Fruit fly (Drosophila melanogaster) whole organism, wandering third instar larva: ENCODE results near the gene tctn.

Experiments used
- Abd-B ChIP-seq: fragments of >200 bp; optimal IDR thresholded peaks from 2 replicates; lab custom pipeline; 2017; ENCODE audit warnings: missing biosample characterization, missing genetic modification characterization
- CG32264 ChIP-seq: fragments of 200-800 bp; sonication (Bioruptor generic); optimal IDR thresholded peaks from 2 replicates; lab custom pipeline; 2016; ENCODE audit warnings: missing biosample characterization, missing genetic modification characterization
- CG9705 ChIP-seq: fragments of 200-800 bp; sonication (Bioruptor generic); optimal IDR thresholded peaks from 2 replicates; lab custom pipeline; 2018; ENCODE audit warnings: missing biosample characterization, mild to moderate bottlenecking, missing genetic modification characterization
- CrebA ChIP-seq: fragments of 200-800 bp; sonication (Bioruptor generic); optimal IDR thresholded peaks from 2 replicates; lab custom pipeline; 2016; ENCODE audit warnings: missing biosample characterization, mild to moderate bottlenecking, missing genetic modification characterization, borderline replicate concordance
- Dfd ChIP-seq: fragments of >200 bp; optimal IDR thresholded peaks from 2 replicates; lab custom pipeline; 2017; ENCODE audit warnings: missing biosample characterization, missing genetic modification characterization
- Dif ChIP-seq: fragments of 200-275, 200-300 bp; sonication (Bioruptor generic); optimal IDR thresholded peaks from 2 replicates; lab custom pipeline; 2018; ENCODE audit warnings: missing biosample characterization, missing genetic modification characterization; ENCODE audit not compliant: partially characterized antibody
- GATAd ChIP-seq: sonication (Bioruptor generic); optimal IDR thresholded peaks from 2 replicates; lab custom pipeline; 2016; ENCODE audit warnings: missing biosample characterization, missing genetic modification characterization
- HLH106 ChIP-seq: fragments of 200-800 bp; optimal IDR thresholded peaks from 3 replicates; lab custom pipeline; 2019; ENCODE audit warnings: missing biosample characterization, mild to moderate bottlenecking, missing genetic modification characterization, moderate library complexity
- Hnf4 ChIP-seq: fragments of 200-800 bp; sonication (Bioruptor generic); optimal IDR thresholded peaks from 2 replicates; lab custom pipeline; 2016; ENCODE audit warnings: missing biosample characterization, mild to moderate bottlenecking, missing genetic modification characterization
- Hr78 ChIP-seq: fragments of >200 bp; optimal IDR thresholded peaks from 2 replicates; lab custom pipeline; 2017; ENCODE audit warnings: missing biosample characterization, missing genetic modification characterization
- Hr83 ChIP-seq: fragments of 200-300 bp; sonication (Bioruptor generic); optimal IDR thresholded peaks from 2 replicates; lab custom pipeline; 2016; ENCODE audit warnings: missing biosample characterization, mild to moderate bottlenecking, missing genetic modification characterization, moderate library complexity; ENCODE audit not compliant: poor library complexity, severe bottlenecking
- Jra ChIP-seq: sonication (Bioruptor generic); optimal IDR thresholded peaks from 2 replicates; lab custom pipeline; 2016; ENCODE audit warnings: missing biosample characterization, missing genetic modification characterization
- Mio ChIP-seq: sonication (Bioruptor generic); optimal IDR thresholded peaks from 2 replicates; lab custom pipeline; 2016; ENCODE audit warnings: missing biosample characterization, missing genetic modification characterization
- Myc ChIP-seq: fragments of >200 bp; optimal IDR thresholded peaks from 2 replicates; lab custom pipeline; 2017
- N ChIP-seq: fragments of >200 bp; optimal IDR thresholded peaks from 2 replicates; lab custom pipeline; 2018; ENCODE audit warnings: missing biosample characterization, missing external identifiers, missing genetic modification characterization
- OdsH ChIP-seq: fragments of 200-800 bp; sonication (Bioruptor generic); optimal IDR thresholded peaks from 2 replicates; lab custom pipeline; 2016; ENCODE audit warnings: missing biosample characterization, mild to moderate bottlenecking, missing genetic modification characterization
- Rel ChIP-seq, 2 experiments: fragments of 200-800 bp; sonication (Bioruptor generic) in 1 of 2; optimal IDR thresholded peaks; 2 replicates in 1 of 2; 3 replicates in 1 of 2; lab custom pipeline; 2016 to 2019; ENCODE audit warnings: mild to moderate bottlenecking in 2 of 2, missing biosample characterization in 2 of 2, missing genetic modification characterization in 2 of 2, moderate library complexity in 1 of 2
- Sp1 ChIP-seq: fragments of 200-800 bp; sonication (Bioruptor generic); optimal IDR thresholded peaks from 3 replicates; lab custom pipeline; 2019; ENCODE audit warnings: missing biosample characterization, mild to moderate bottlenecking, missing genetic modification characterization, moderate library complexity
- Vsx2 ChIP-seq: fragments of 200-300, 225-300 bp; sonication (Bioruptor generic); optimal IDR thresholded peaks from 2 replicates; lab custom pipeline; 2018; ENCODE audit warnings: missing biosample characterization, missing genetic modification characterization; ENCODE audit not compliant: partially characterized antibody
- br ChIP-seq: fragments of 200-800 bp; sonication (Bioruptor generic); optimal IDR thresholded peaks from 2 replicates; lab custom pipeline; 2016; ENCODE audit warnings: missing biosample characterization, missing genetic modification characterization
- brk ChIP-seq: fragments of 200-800 bp; sonication (Bioruptor generic); optimal IDR thresholded peaks from 2 replicates; lab custom pipeline; 2016; ENCODE audit warnings: missing biosample characterization, mild to moderate bottlenecking, missing genetic modification characterization
- dl ChIP-seq, 2 experiments: fragments of 175-275, 200-275 bp in 1 of 2; fragments of 200-275 bp in 1 of 2; sonication (Bioruptor generic); optimal IDR thresholded peaks; lab custom pipeline; 2018; ENCODE audit warnings: mild to moderate bottlenecking in 2 of 2, missing biosample characterization in 2 of 2, missing genetic modification characterization in 2 of 2, moderate library complexity in 2 of 2; ENCODE audit not compliant: partially characterized antibody in 2 of 2, insufficient read depth in 1 of 2
- dmrt93B ChIP-seq: fragments of 200-800 bp; sonication (Bioruptor generic); optimal IDR thresholded peaks from 2 replicates; lab custom pipeline; 2018; ENCODE audit warnings: missing biosample characterization, mild to moderate bottlenecking, missing genetic modification characterization
- dsf ChIP-seq: sonication (Bioruptor generic); optimal IDR thresholded peaks from 2 replicates; lab custom pipeline; 2016; ENCODE audit warnings: missing biosample characterization, missing genetic modification characterization, borderline replicate concordance
- ey ChIP-seq: fragments of 200-800 bp; sonication (Bioruptor generic); optimal IDR thresholded peaks from 2 replicates; lab custom pipeline; 2016; ENCODE audit warnings: missing biosample characterization, missing genetic modification characterization
- foxo ChIP-seq, 2 experiments: fragments of 200-800 bp; sonication (Bioruptor generic); optimal IDR thresholded peaks; 2 replicates in 1 of 2; 3 replicates in 1 of 2; lab custom pipeline; 2016 to 2017; ENCODE audit warnings: missing biosample characterization in 2 of 2, missing genetic modification characterization in 2 of 2
- fru ChIP-seq: fragments of 200-800 bp; sonication (Bioruptor generic); optimal IDR thresholded peaks from 3 replicates; lab custom pipeline; 2016; ENCODE audit warnings: missing biosample characterization, mild to moderate bottlenecking, missing genetic modification characterization
- h ChIP-seq: fragments of 200-800 bp; sonication (Bioruptor generic); optimal IDR thresholded peaks from 3 replicates; lab custom pipeline; 2016; ENCODE audit warnings: missing biosample characterization, mild to moderate bottlenecking, missing genetic modification characterization
- jim ChIP-seq: fragments of 175-275, 200-325 bp; sonication (Bioruptor generic); optimal IDR thresholded peaks from 2 replicates; lab custom pipeline; 2016; ENCODE audit warnings: missing biosample characterization, mild to moderate bottlenecking, missing genetic modification characterization
- lola ChIP-seq: fragments of >200 bp; optimal IDR thresholded peaks from 2 replicates; lab custom pipeline; 2017; ENCODE audit warnings: missing biosample characterization, missing genetic modification characterization
- pan ChIP-seq: fragments of >200 bp; optimal IDR thresholded peaks from 2 replicates; lab custom pipeline; 2017
- psq ChIP-seq: fragments of 200-800 bp; sonication (Bioruptor generic); optimal IDR thresholded peaks from 3 replicates; lab custom pipeline; 2017; ENCODE audit warnings: missing biosample characterization, mild to moderate bottlenecking, missing genetic modification characterization, moderate library complexity
- rgr ChIP-seq: fragments of 200-800 bp; sonication (Bioruptor generic); optimal IDR thresholded peaks from 3 replicates; lab custom pipeline; 2016; ENCODE audit warnings: missing biosample characterization, mild to moderate bottlenecking, missing genetic modification characterization
- sage ChIP-seq: fragments of 200-800 bp; sonication (Bioruptor generic); optimal IDR thresholded peaks from 2 replicates; lab custom pipeline; 2016; ENCODE audit warnings: missing biosample characterization, mild to moderate bottlenecking, missing genetic modification characterization
- sv ChIP-seq: fragments of 200-800 bp; sonication (Bioruptor generic); optimal IDR thresholded peaks from 3 replicates; lab custom pipeline; 2016; ENCODE audit warnings: missing biosample characterization, missing genetic modification characterization
- tai ChIP-seq: sonication (Bioruptor generic); optimal IDR thresholded peaks from 2 replicates; lab custom pipeline; 2016; ENCODE audit warnings: missing biosample characterization, missing genetic modification characterization
- usp ChIP-seq: fragments of >200 bp; optimal IDR thresholded peaks from 2 replicates; lab custom pipeline; 2017; ENCODE audit warnings: missing biosample characterization, missing genetic modification characterization
- woc ChIP-seq: sonication (Bioruptor generic); optimal IDR thresholded peaks from 2 replicates; lab custom pipeline; 2016; ENCODE audit warnings: missing biosample characterization, mild to moderate bottlenecking, missing genetic modification characterization

The tctn gene

dm6 chr2L:6085733-6086317 is 44.6 kb downstream of the tctn start:
- TF ChIP-seq Rel (GFP tag; optimal IDR thresholded peaks at IDR 0.05; lab: Kevin White, UChicago) (peak; percentile 25), Rel (tag; optimal IDR thresholded peaks at IDR 0.05; lab: Kevin White, UChicago) (peak; percentile 40), foxo (GFP tag; optimal IDR thresholded peaks at IDR 0.05; lab: Kevin White, UChicago) (no peak), br (peak; percentile 4), tai (GFP tag; lab: Kevin White, UChicago) (peak; percentile 43), jim (no peak), Mio (GFP tag; lab: Kevin White, UChicago) (no peak), sage (GFP tag; lab: Kevin White, UChicago) (no peak), OdsH (peak; percentile 49), woc (GFP tag; lab: Kevin White, UChicago) (no peak), Hr78 (GFP tag; lab: Kevin White, UChicago) (no peak), Myc (lab: Kevin White, UChicago) (no peak), N (GFP tag; lab: Kevin White, UChicago) (no peak), CG32264 (GFP tag; lab: Kevin White, UChicago) (no peak), sv (GFP tag; lab: Kevin White, UChicago) (no peak), CG9705 (GFP tag; lab: Kevin White, UChicago) (no peak), dl (GFP tag; optimal IDR thresholded peaks at IDR 0.05; lab: Kevin White, UChicago; ENCODE audit: insufficient read depth in 1 of 2, partially characterized antibody in 2 of 2) (no peak), usp (GFP tag; lab: Kevin White, UChicago) (no peak), CrebA (GFP tag; lab: Kevin White, UChicago) (peak; percentile 42), psq (peak; percentile 48), Vsx2 (GFP tag; lab: Kevin White, UChicago) (no peak), dmrt93B (no peak), Dfd (no peak), h (GFP tag; lab: Kevin White, UChicago) (peak; percentile 51), fru (GFP tag; lab: Kevin White, UChicago) (peak; percentile 41), Abd-B (no peak), rgr (no peak), Hnf4 (GFP tag; lab: Kevin White, UChicago) (peak; percentile 66), Jra (no peak), lola (GFP tag; lab: Kevin White, UChicago) (no peak), Dif (GFP tag; lab: Kevin White, UChicago) (peak; percentile 52), GATAd (GFP tag; lab: Kevin White, UChicago) (no peak), pan (no peak), Sp1 (GFP tag; lab: Kevin White, UChicago) (no peak), dsf (GFP tag; lab: Kevin White, UChicago) (no peak), Hr83 (GFP tag; lab: Kevin White, UChicago) (peak; percentile 52), ey (no peak), brk (GFP tag; lab: Kevin White, UChicago) (peak; percentile 27), HLH106 (tag; lab: Kevin White, UChicago) (peak; percentile 22)

- TF ChIP-seq Hr83 (GFP tag; lab: Kevin White, UChicago) (peak; percentile 3), Vsx2 (GFP tag; lab: Kevin White, UChicago) (no peak), OdsH (no peak), Rel (GFP tag; optimal IDR thresholded peaks at IDR 0.05; lab: Kevin White, UChicago) (no peak), Rel (tag; optimal IDR thresholded peaks at IDR 0.05; lab: Kevin White, UChicago) (peak; percentile 49), h (GFP tag; lab: Kevin White, UChicago) (peak; percentile 9)
Observed at dm6 chr2L:6084694-6085093, 45.8 kb downstream of the tctn start.
